Fruit fly (Drosophila melanogaster): ENCODE data around the gene RFeSP.

DNA sequence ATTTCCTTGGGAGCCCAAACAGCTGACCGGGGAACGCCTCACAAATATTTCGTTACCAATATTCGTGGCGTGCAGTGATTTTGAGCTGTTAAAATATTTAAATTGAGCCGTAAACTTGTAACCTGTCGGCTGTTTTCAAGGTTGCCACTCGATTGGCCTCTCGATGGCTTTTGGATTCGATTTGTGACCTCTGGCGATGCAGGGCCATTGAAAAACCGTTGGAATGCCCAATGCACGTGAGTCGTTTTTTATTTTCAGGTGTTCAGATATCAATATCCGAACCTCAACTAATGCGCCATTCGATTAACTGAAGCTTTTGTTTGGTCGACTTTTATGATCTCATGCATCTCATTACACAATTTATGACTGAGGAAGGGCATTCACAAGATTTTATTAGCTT, 23.3 kb upstream of the RFeSP start:
- TF ChIP-seq CG10654 (GFP tag; optimal IDR thresholded peaks at IDR 0.05) (no peak), CG7271 (tag; optimal IDR thresholded peaks at IDR 0.05) (no peak), Trl (optimal IDR thresholded peaks at IDR 0.05) (no peak), Trl (GFP tag; optimal IDR thresholded peaks at IDR 0.05) (no peak), Asciz (GFP tag; optimal IDR thresholded peaks at IDR 0.05) (no peak), ab (GFP tag; optimal IDR thresholded peaks at IDR 0.05) (no peak)

Data from whole organism, embryonic.